Worm (Caenorhabditis elegans) whole organism, L4 larva: Measurements from ENCODE around the gene Y111B2A.2.

Experiments used
- R02D3.7 ChIP-seq: fragments of 150-350 bp; sonication (generic microtip); optimal IDR thresholded peaks from 3 replicates; lab custom pipeline; 2014; ENCODE audit warnings: missing biosample characterization, missing genetic modification characterization
- ceh-62 ChIP-seq: sonication (generic microtip); optimal IDR thresholded peaks from 2 replicates; lab custom pipeline; 2017; ENCODE audit warnings: missing biosample characterization, missing genetic modification characterization
- ceh-82 ChIP-seq: sonication (generic microtip); optimal IDR thresholded peaks from 2 replicates; lab custom pipeline; 2017; ENCODE audit warnings: missing biosample characterization, missing genetic modification characterization
- fkh-10 ChIP-seq: fragments of 150-350 bp; optimal IDR thresholded peaks from 2 replicates; lab custom pipeline; 2014; ENCODE audit warnings: missing biosample characterization, missing genetic modification reagents, missing genetic modification characterization
- lin-13 ChIP-seq: fragments of 150-350 bp; optimal IDR thresholded peaks from 2 replicates; lab custom pipeline; 2014; ENCODE audit warnings: missing biosample characterization, missing genetic modification reagents, missing genetic modification characterization
- mes-2 ChIP-seq: sonication (generic microtip); optimal IDR thresholded peaks from 2 replicates; lab custom pipeline; 2016; ENCODE audit warnings: missing genotype, mild to moderate bottlenecking, missing genetic modification characterization, missing compliant biosample characterization; ENCODE audit not compliant: poor library complexity, severe bottlenecking
- nhr-11 ChIP-seq: fragments of 150-350 bp; optimal IDR thresholded peaks from 2 replicates; lab custom pipeline; 2014; ENCODE audit warnings: missing biosample characterization, missing genetic modification characterization
- nhr-237 ChIP-seq: sonication (generic microtip); optimal IDR thresholded peaks from 2 replicates; lab custom pipeline; 2017; ENCODE audit warnings: missing biosample characterization, missing genetic modification characterization
- pqm-1 ChIP-seq: sonication (generic microtip); optimal IDR thresholded peaks from 2 replicates; lab custom pipeline; 2017; ENCODE audit warnings: missing biosample characterization, missing genetic modification characterization
- zag-1 ChIP-seq: fragments of 150-350 bp; optimal IDR thresholded peaks from 2 replicates; lab custom pipeline; 2014; ENCODE audit warnings: missing biosample characterization, missing genetic modification characterization

ce11 chrIII:12537239-12537845, 41.5 kb downstream of the Y111B2A.2 start:
- no peak for TF ChIP-seq nhr-237 (tag; lab: Kevin White, UChicago)
- TF ChIP-seq fkh-10 (GFP tag; lab: Kevin White, UChicago) = no peak
- no peak for TF ChIP-seq zag-1 (tag; lab: Kevin White, UChicago)
- TF ChIP-seq ceh-62 (tag; lab: Kevin White, UChicago) = no peak
- TF ChIP-seq nhr-11 (tag; lab: Kevin White, UChicago) = no peak
- TF ChIP-seq pqm-1 (tag; lab: Kevin White, UChicago) = no peak
- no peak for TF ChIP-seq R02D3.7 (tag; lab: Kevin White, UChicago)
- TF ChIP-seq ceh-82 (tag; lab: Kevin White, UChicago) = no peak
- TF ChIP-seq mes-2 (tag; lab: Kevin White, UChicago) = no peak
- no peak for TF ChIP-seq lin-13 (GFP tag; lab: Kevin White, UChicago)
